Fruit fly (Drosophila melanogaster) whole organism, embryonic: ENCODE results near the gene Hsp67Ba.

Experiments
- CG2712 ChIP-seq: fragments of 200-800 bp; optimal IDR thresholded peaks from 3 replicates; lab custom pipeline; 2019; ENCODE audit warnings: missing biosample characterization, mild to moderate bottlenecking, missing genetic modification characterization, moderate library complexity
- CG34422 ChIP-seq: fragments of 200-800 bp; sonication (Bioruptor generic); IDR thresholded peaks from 3 replicates; pipeline ENCODE4 v1.3.6; 2022; ENCODE audit warnings: missing biosample characterization, missing genetic modification characterization
- Doc2 ChIP-seq: fragments of 200-800 bp; sonication (Bioruptor generic); IDR thresholded peaks from 2 replicates; pipeline ENCODE4 v1.3.6; 2022; ENCODE audit warnings: missing biosample characterization, missing genetic modification characterization
- E2f2 ChIP-seq: fragments of 200-800 bp; sonication (Bioruptor generic); IDR thresholded peaks from 2 replicates; pipeline ENCODE4 v1.3.6; 2022; ENCODE audit warnings: missing biosample characterization, missing genetic modification characterization
- Tbp ChIP-seq: fragments of >200 bp; optimal IDR thresholded peaks from 2 replicates; lab custom pipeline; 2018; ENCODE audit warnings: missing biosample characterization, missing genetic modification characterization
- aop ChIP-seq: fragments of 200-800 bp; sonication (Bioruptor generic); IDR thresholded peaks from 2 replicates; pipeline ENCODE4 v1.3.6; 2022; ENCODE audit warnings: missing biosample characterization, missing genetic modification characterization
- dmrt99B ChIP-seq: fragments of 200-800 bp; sonication (Bioruptor generic); optimal IDR thresholded peaks from 2 replicates; lab custom pipeline; 2018; ENCODE audit warnings: missing biosample characterization, mild to moderate bottlenecking, missing genetic modification characterization, moderate library complexity
- kay ChIP-seq: fragments of 200-800 bp; sonication (Bioruptor generic); optimal IDR thresholded peaks from 2 replicates; lab custom pipeline; 2016; ENCODE audit warnings: missing biosample characterization, missing genetic modification characterization
- pho ChIP-seq: fragments of 200-800 bp; sonication (Bioruptor generic); optimal IDR thresholded peaks from 2 replicates; lab custom pipeline; 2016; ENCODE audit warnings: missing biosample characterization, missing genetic modification characterization
- sens ChIP-seq: fragments of 200-800 bp; sonication (Bioruptor generic); peaks from one replicate; lab custom pipeline; 2016; ENCODE audit warnings: missing biosample characterization, missing genetic modification characterization
- vnd ChIP-seq: fragments of 200-800 bp; sonication (Bioruptor generic); IDR thresholded peaks from 3 replicates; pipeline ENCODE4 v1.3.6; 2022; ENCODE audit warnings: missing biosample characterization, missing genetic modification characterization; ENCODE audit not compliant: partially characterized antibody

DNA sequence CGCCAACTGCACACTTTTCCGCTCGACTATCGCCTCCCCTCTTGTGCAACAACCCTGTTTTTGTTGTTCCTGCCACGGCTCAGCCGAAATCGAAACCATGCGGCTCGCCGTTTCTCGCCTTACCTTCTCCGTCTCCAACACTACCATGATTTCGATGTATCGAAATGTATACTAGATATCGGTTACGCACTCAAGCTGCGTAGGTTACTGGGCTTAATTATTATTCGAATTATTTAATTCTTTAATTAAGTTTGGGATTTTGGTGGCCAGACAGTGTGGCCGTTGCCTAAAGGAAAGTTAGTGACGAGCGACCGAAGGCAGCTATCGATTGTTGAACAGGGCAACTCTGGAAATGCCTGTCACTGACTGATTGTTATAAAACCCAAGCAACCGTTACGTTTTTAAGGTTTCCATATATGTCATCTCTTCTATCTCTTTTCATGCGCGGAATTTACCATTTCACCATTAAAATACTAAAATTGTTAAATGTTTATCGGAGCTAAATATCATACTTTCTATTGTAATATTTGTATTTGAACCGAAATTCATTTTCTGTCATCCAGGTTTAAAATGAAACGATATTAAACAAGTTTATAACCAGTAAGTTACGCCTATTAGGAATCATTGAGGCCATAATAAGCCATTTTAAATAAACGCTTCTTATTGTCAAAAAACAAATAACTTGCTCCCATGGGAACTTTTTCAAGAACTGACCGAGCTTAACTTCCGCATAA lies 23.0 kb upstream of the Hsp67Ba start, which contains the start of gene eIF4E1:
- TF ChIP-seq CG2712 (tag; lab: Kevin White, UChicago) (peak; percentile 53), vnd (GFP tag; lab: Robert Waterston, UW) (peak; percentile 74; the same call in 2 of the 3 replicates), aop (GFP tag; lab: Robert Waterston, UW) (no peak), kay (GFP tag; lab: Kevin White, UChicago) (peak; percentile 23), pho (no peak), Doc2 (GFP tag; lab: Robert Waterston, UW) (no peak), E2f2 (GFP tag; lab: Robert Waterston, UW) (peak; percentile 50), sens (GFP tag; lab: Kevin White, UChicago) (peak; percentile 78), Tbp (GFP tag; lab: Kevin White, UChicago) (no peak), dmrt99B (tag; lab: Kevin White, UChicago) (no peak), CG34422 (peak; percentile 57; the same call in 2 of the 3 replicates)
